Worm (Caenorhabditis elegans): ENCODE data around the gene dnj-25.

Gene dnj-25

DNA sequence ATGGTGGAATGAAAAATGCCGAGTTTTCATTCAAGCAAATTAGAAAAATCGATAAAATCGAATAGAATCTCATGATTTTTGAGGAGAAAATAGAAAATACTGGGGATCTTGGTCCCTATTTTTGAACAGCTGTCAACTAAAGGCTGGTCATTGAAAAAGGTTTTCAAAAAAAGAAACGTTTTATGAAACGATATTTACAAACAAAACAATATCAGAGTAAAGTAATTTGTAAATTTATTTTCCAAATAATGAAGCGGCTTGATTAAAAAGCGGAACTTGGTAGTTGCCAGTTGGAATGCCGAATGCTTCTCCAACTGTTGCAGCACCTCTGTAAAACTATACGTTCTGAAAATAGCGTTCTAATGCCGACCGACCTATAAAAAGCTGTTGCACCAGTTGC, 29.5 kb upstream of the dnj-25 start, which contains the start of gene F38A6.5:
TSS of gene F38A6.5 (minus strand) at position 101 of the 400 bp plus-strand sequence.
- no peak for TF ChIP-seq ztf-11 (tag; optimal IDR thresholded peaks at IDR 0.05)
- TF ChIP-seq unc-39 (tag; optimal IDR thresholded peaks at IDR 0.05) = no peak
- TF ChIP-seq Y75B8A.6 (GFP tag; IDR thresholded peaks at IDR 0.05) = no peak

DNA sequence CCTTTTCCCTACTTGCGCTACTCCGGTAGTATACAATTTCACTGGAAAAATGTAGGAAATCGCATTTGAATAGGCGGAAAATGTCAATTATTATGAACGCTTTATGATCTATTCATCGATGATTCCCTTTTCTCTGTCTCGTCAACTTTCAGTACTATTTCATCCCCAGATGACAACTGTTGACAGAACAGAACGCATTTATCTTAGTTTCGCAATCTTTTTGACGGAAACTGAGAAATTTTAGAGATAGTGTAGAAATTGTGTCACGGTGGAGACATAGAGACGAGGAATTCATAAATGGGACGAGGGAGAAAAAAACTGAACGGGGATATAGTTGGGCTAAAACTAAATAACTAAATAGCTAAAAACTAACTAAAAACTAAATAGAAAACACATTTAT, 27.6 kb upstream of the dnj-25 start:
- TF ChIP-seq unc-62 (GFP tag; optimal IDR thresholded peaks at IDR 0.05 in 1 of 2) (peak in 1 of 2 experiments; percentile 69), unc-62 (tag; optimal IDR thresholded peaks at IDR 0.05) (no peak), ctbp-1 (GFP tag; IDR thresholded peaks at IDR 0.05) (no peak)

DNA sequence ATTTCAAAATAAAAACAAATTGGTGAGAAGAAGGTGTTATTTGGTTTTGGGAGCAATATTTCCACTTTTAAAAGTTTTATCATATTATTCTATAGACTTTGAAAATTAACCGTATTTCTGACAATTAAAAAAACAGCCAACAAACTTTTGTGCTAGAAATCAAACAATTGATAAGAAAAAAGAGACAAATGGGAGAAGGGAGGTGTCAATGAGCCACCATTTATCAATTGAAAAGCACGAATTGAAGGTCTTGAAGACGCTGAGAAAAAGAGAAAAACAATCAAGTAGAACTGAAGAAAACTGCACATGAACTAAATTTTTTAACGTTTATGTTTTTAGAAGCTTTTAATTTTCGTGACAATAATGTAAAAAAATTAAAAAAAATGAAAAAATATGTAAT, 26.7 kb upstream of the dnj-25 start:
- TF ChIP-seq daf-16 (GFP tag; optimal IDR thresholded peaks at IDR 0.05) = no peak
- TF ChIP-seq daf-16 (tag; optimal IDR thresholded peaks at IDR 0.05) = peak; percentile 70
- TF ChIP-seq nhr-28 (tag; optimal IDR thresholded peaks at IDR 0.05) = peak; percentile 67
- no peak for TF ChIP-seq pha-4 (GFP tag; IDR thresholded peaks at IDR 0.05)
- TF ChIP-seq pha-4 (tag; optimal IDR thresholded peaks at IDR 0.05) = peak; percentile 87
- no peak for TF ChIP-seq hmg-1.1 (GFP tag; IDR thresholded peaks at IDR 0.05)
- peak; percentile 56 for TF ChIP-seq hlh-11 (tag; optimal IDR thresholded peaks at IDR 0.05)
- peak; percentile 59 for TF ChIP-seq dmd-6 (GFP tag; IDR thresholded peaks at IDR 0.05)
- TF ChIP-seq hlh-30 (tag; optimal IDR thresholded peaks at IDR 0.05; ENCODE audit: insufficient read depth) = peak; percentile 13
- peak; percentile 63 for TF ChIP-seq dve-1 (tag; optimal IDR thresholded peaks at IDR 0.05; ENCODE audit: insufficient read depth)
- peak; percentile 69 for TF ChIP-seq pqm-1 (tag; optimal IDR thresholded peaks at IDR 0.05)
- no peak for TF ChIP-seq lin-29 (GFP tag; IDR thresholded peaks at IDR 0.05)

DNA sequence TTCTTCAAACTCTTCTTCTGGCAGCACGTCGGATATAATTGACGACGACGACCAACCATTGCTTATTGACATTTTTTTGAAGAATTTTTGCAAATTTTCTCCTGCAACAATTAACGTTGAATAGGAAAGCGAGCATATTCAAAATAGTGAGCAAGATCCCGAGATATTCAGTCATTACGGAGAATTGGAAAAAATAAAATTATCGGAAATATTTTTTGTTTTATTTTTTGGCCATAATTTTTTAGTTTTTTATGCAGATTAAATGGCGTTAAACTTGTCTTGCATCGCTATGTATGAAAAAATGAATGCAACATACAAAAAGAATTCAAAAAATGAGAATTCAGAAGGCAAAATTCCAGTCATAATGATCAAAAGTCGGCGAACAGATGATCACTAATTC, 25.9 kb upstream of the dnj-25 start, which contains the start of gene elp-1:
TSS of gene elp-1 (minus strand) at position 101 of the 400 bp plus-strand sequence.
- TF ChIP-seq daf-8 (GFP tag; IDR thresholded peaks at IDR 0.05) (no peak), Y75B8A.6 (GFP tag; IDR thresholded peaks at IDR 0.05) (no peak), ZK546.5 (tag; optimal IDR thresholded peaks at IDR 0.05) (no peak), nhr-111 (GFP tag; optimal IDR thresholded peaks at IDR 0.05) (no peak), R02D3.7 (tag; optimal IDR thresholded peaks at IDR 0.05) (no peak), F49E8.2 (tag; optimal IDR thresholded peaks at IDR 0.05; ENCODE audit: borderline replicate concordance) (no peak), ztf-11 (tag; optimal IDR thresholded peaks at IDR 0.05) (no peak), Y48G9A.11 (GFP tag; IDR thresholded peaks at IDR 0.05) (no peak), dmd-6 (GFP tag; IDR thresholded peaks at IDR 0.05) (no peak), lir-3 (tag; optimal IDR thresholded peaks at IDR 0.05) (no peak), nhr-28 (tag; optimal IDR thresholded peaks at IDR 0.05) (no peak), lin-13 (GFP tag; optimal IDR thresholded peaks at IDR 0.05) (no peak), unc-62 (GFP tag; optimal IDR thresholded peaks at IDR 0.05 in 1 of 2) (no peak), unc-62 (tag; optimal IDR thresholded peaks at IDR 0.05) (no peak), nhr-42 (GFP tag; IDR thresholded peaks at IDR 0.05) (no peak), egl-43 (GFP tag; IDR thresholded peaks at IDR 0.05) (no peak), skn-1 (tag; optimal IDR thresholded peaks at IDR 0.05) (no peak)

DNA sequence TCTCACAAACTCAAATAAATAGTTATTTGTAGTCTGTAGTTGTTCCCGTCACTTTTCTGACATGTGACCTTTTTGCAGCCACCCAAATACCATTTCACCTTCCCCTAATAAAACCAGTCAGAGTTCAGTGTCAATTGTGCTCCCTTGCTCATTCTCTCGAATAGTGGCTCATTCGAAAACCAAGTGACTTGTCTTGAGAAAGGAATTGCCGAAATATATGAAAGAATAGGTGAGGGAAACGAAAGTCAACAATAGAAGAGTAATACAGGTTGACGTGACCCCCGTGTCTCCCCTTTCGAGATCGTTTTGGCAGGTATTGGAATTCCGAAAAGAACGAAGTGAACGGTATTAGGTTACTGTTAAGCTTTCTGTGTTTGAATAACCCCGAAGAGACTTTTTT, 19.0 kb upstream of the dnj-25 start:
- TF ChIP-seq gei-8 (GFP tag; optimal IDR thresholded peaks at IDR 0.05) (no peak), pha-4 (GFP tag; IDR thresholded peaks at IDR 0.05) (no peak), pha-4 (tag; optimal IDR thresholded peaks at IDR 0.05) (peak; percentile 69)

DNA sequence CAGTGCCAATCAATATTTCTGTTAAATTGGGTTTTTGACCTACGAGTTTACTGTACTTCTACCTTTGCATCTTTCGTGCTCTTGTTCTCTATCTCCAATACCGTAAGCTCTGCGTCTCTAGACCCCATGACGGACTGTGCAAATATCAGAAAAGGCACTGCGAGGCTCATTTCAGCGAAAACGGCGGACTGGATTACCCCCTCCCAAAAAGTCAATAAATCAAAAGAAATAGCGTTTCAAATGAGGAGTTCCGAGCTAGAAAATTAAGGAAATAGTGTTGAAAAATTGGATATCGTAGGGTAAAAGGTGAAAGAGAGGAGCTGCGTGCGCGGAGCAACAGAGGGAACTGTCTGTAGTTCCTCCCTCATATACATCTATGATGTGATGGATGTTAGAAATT, 17.6 kb upstream of the dnj-25 start:
- TF ChIP-seq ceh-44 (GFP tag; IDR thresholded peaks at IDR 0.05) (no peak), spr-1 (tag; optimal IDR thresholded peaks at IDR 0.05) (no peak), zip-2 (tag; optimal IDR thresholded peaks at IDR 0.05) (no peak), hmg-1.1 (GFP tag; IDR thresholded peaks at IDR 0.05) (no peak), aha-1 (tag) (no peak), nhr-237 (tag; optimal IDR thresholded peaks at IDR 0.05) (no peak), pha-4 (GFP tag; IDR thresholded peaks at IDR 0.05) (no peak; the same call in 1 of the 2 replicates), pha-4 (tag; optimal IDR thresholded peaks at IDR 0.05) (peak; percentile 99), ztf-11 (tag; optimal IDR thresholded peaks at IDR 0.05) (no peak)

All from whole organism, L4 larva.